Worm (Caenorhabditis elegans): Measurements from ENCODE around the gene R09D1.13.

DNA sequence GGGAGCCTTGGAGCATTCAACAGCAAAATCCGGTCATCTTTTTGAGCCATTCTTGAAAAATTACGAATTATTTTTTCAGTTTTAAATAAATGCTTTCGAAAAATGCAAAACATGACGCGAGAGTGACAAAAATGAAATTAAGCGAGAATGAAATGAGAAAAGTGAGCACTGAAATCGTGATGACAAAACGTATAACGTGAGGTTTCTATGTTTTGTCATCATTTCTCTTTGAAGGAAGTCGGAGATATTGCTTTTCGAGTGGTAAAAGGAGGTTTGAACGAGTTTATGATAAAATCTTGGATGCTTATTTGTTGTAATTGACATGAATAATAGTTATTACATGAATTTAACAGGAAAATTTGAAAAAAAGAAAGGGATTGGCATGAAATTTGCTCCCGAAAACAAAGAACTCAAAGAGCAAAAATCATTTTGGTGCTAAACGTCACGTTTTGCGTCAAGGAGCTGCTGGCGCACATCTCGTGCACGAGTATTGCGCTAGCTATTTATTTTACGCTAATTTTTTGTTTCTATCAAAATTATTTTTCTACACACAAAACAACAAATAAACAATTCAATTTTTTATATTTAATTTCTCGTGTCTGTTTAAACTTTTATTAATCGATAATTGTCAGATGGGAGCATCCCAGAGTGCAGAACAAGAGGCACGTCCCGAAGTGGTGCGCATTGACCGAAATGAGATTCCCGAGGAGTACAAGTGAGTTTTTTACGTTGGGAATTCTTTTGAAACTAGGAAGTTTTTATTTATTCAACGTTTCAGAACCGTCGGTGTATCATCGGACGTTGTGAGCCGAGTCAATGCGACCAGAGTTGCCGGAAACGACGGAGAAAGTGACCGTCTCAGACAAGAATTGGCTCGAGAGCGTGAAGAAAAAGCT lies 28.6 kb downstream of the R09D1.13 start, which contains the start of the genes gss-1 and chch-3:
- TF ChIP-seq zag-1 (tag; optimal IDR thresholded peaks at IDR 0.05) (no peak), pag-3 (tag; optimal IDR thresholded peaks at IDR 0.05; ENCODE audit: borderline replicate concordance, insufficient read depth) (no peak), fkh-4 (tag; optimal IDR thresholded peaks at IDR 0.05; ENCODE audit: borderline replicate concordance) (no peak), nhr-237 (tag; optimal IDR thresholded peaks at IDR 0.05) (no peak)

Measured in whole organism, L1 larva.